Fruit fly (Drosophila melanogaster) whole organism, adult: ENCODE measurements around the gene CG42495.

Source experiments
- CG12768 ChIP-seq: fragments of 200-800 bp; sonication (Bioruptor generic); optimal IDR thresholded peaks from 2 replicates; lab custom pipeline; 2017; ENCODE audit warnings: missing biosample characterization, missing genetic modification characterization, mild to moderate bottlenecking, moderate library complexity, missing genetic modification reagents
- CG7045 ChIP-seq: fragments of 200-800 bp; sonication (Bioruptor generic); optimal IDR thresholded peaks from 2 replicates; lab custom pipeline; 2017; ENCODE audit warnings: missing biosample characterization, mild to moderate bottlenecking, missing genetic modification characterization
- CG7101 ChIP-seq: fragments of 200-800 bp; sonication (Bioruptor generic); optimal IDR thresholded peaks from 2 replicates; lab custom pipeline; 2018; ENCODE audit warnings: missing biosample characterization, mild to moderate bottlenecking, missing genetic modification characterization, moderate library complexity
- bab1 ChIP-seq: fragments of 200-800 bp; sonication (Bioruptor generic); optimal IDR thresholded peaks from 3 replicates; lab custom pipeline; 2019; ENCODE audit warnings: missing biosample characterization, mild to moderate bottlenecking, missing genetic modification characterization, moderate library complexity
- kay ChIP-seq: fragments of 200-800 bp; sonication (Bioruptor generic); peaks from one replicate; lab custom pipeline; 2016; ENCODE audit warnings: missing biosample characterization, missing genetic modification characterization, borderline replicate concordance
- toe ChIP-seq: fragments of 200-800 bp; sonication (Bioruptor generic); optimal IDR thresholded peaks from 2 replicates; lab custom pipeline; 2016; ENCODE audit warnings: missing biosample characterization, missing genetic modification characterization

DNA sequence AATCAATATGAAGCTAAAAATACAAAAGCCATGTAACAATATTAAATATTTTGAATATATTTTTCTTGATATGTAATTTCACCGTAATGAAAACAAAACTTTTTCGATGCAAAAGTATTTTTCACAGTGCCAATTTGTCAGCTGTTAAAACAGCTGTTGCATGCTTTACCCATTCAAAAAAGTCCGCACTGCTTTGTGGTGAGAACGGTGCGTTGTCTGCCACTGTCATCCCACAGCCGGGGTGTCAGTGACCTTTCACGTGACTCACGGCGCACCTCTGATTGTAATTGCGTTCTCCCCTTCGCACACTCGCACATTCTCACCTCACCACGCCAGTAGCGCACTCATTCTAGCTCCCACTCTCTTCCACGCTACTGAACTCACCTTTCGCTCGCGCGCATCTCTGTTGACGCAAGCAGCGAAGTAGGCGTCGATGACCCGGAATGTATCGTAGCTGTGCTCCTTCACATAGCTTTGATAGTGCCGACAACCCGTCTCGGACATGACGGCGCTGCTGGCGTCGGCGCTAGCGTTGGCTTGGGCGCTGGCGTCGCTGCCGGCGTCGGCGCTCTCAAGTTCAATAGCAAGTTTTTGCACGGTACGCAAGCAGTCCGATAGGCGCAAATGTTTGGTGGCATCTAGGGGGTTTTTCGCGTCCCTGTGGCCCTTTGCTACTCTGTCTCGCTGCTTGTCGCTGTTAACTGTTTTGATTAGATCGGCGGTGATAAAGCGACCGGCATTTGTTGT lies 46.0 kb upstream of the CG42495 start:
- TF ChIP-seq CG12768, result no peak
- TF ChIP-seq CG7045 (GFP tag; lab: Kevin White, UChicago), result no peak
- TF ChIP-seq CG7101 (tag; lab: Kevin White, UChicago), result peak; percentile 26
- peak; percentile 48 for TF ChIP-seq bab1 (GFP tag; lab: Kevin White, UChicago)
- no peak for TF ChIP-seq toe (GFP tag; lab: Kevin White, UChicago)
- no peak for TF ChIP-seq kay (GFP tag; lab: Kevin White, UChicago)
